Worm (Caenorhabditis elegans): ENCODE results near the gene C02F5.10.

The C02F5.10 gene

ce11 chrIII:8283525-8283924 lies 34.2 kb upstream of the C02F5.10 start:
- TF ChIP-seq egl-27 (tag; optimal IDR thresholded peaks at IDR 0.05) (no peak), unc-39 (tag; optimal IDR thresholded peaks at IDR 0.05) (no peak), nhr-43 (tag; optimal IDR thresholded peaks at IDR 0.05; ENCODE audit: poor library complexity, severe bottlenecking) (no peak), fkh-10 (GFP tag; optimal IDR thresholded peaks at IDR 0.05) (no peak), nhr-77 (tag; optimal IDR thresholded peaks at IDR 0.05) (no peak), snpc-4 (tag; optimal IDR thresholded peaks at IDR 0.05) (no peak), nhr-67 (tag; optimal IDR thresholded peaks at IDR 0.05) (no peak), skn-1 (tag; optimal IDR thresholded peaks at IDR 0.05) (no peak), tbx-2 (tag; optimal IDR thresholded peaks at IDR 0.05) (no peak), nhr-23 (tag; optimal IDR thresholded peaks at IDR 0.05) (no peak)

ce11 chrIII:8281310-8281709 lies 32.0 kb upstream of the C02F5.10 start:
- TF ChIP-seq nfya-1 (tag; optimal IDR thresholded peaks at IDR 0.05; ENCODE audit: insufficient read depth) (no peak), pha-4 (tag; optimal IDR thresholded peaks at IDR 0.05) (no peak), lin-15B (tag; optimal IDR thresholded peaks at IDR 0.05) (no peak), fos-1 (tag; optimal IDR thresholded peaks at IDR 0.05) (no peak), nhr-67 (tag; optimal IDR thresholded peaks at IDR 0.05) (no peak)

- no peak for TF ChIP-seq unc-39 (tag; optimal IDR thresholded peaks at IDR 0.05)
- no peak for TF ChIP-seq lsy-12 (tag; optimal IDR thresholded peaks at IDR 0.05)
- no peak for TF ChIP-seq fkh-10 (GFP tag; optimal IDR thresholded peaks at IDR 0.05)
- TF ChIP-seq R02D3.7 (tag; optimal IDR thresholded peaks at IDR 0.05): no peak
- no peak for TF ChIP-seq ZK546.5 (tag; optimal IDR thresholded peaks at IDR 0.05)
- TF ChIP-seq fkh-2 (tag; optimal IDR thresholded peaks at IDR 0.05): no peak
- no peak for TF ChIP-seq nhr-28 (tag; optimal IDR thresholded peaks at IDR 0.05)
- TF ChIP-seq mml-1 (tag; optimal IDR thresholded peaks at IDR 0.05): no peak
- no peak for TF ChIP-seq ztf-4 (tag; optimal IDR thresholded peaks at IDR 0.05)
- no peak for TF ChIP-seq nhr-23 (tag; optimal IDR thresholded peaks at IDR 0.05)
- TF ChIP-seq tbx-2 (tag; optimal IDR thresholded peaks at IDR 0.05): no peak
These were observed 31.1 kb upstream of the C02F5.10 start for ce11 chrIII:8280352-8280751.

DNA sequence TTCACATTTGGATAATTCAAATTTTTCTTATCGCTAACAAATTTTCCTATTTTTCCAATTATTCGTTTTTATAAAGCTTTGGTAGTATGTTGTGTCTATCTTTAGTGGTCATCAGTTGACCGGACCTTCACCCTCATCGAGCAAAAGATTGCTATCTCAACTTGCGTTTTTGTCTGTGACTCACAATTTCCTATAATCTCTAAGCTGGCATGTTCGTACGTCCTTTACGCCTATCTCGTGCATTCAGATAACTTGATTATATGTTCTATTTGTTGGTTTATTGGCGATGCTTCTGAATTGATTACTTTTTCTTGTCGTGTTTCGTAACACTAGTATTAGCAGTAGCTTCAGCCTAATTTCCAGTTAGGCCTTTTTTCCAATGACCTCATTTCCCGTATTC lies 30.3 kb upstream of the C02F5.10 start:
- TF ChIP-seq elt-3 (tag; optimal IDR thresholded peaks at IDR 0.05): no peak
- no peak for TF ChIP-seq nhr-28 (tag; optimal IDR thresholded peaks at IDR 0.05)
- no peak for TF ChIP-seq unc-62 (GFP tag; optimal IDR thresholded peaks at IDR 0.05)
- TF ChIP-seq tbx-2 (tag; optimal IDR thresholded peaks at IDR 0.05): no peak
- TF ChIP-seq ceh-9 (tag; optimal IDR thresholded peaks at IDR 0.05): no peak
- peak; percentile 20 for TF ChIP-seq elt-1 (tag; optimal IDR thresholded peaks at IDR 0.05)

- TF ChIP-seq nfya-1 (tag; optimal IDR thresholded peaks at IDR 0.05; ENCODE audit: insufficient read depth) (no peak), R02D3.7 (tag; optimal IDR thresholded peaks at IDR 0.05) (no peak), ztf-11 (tag; optimal IDR thresholded peaks at IDR 0.05) (no peak), nhr-43 (tag; optimal IDR thresholded peaks at IDR 0.05; ENCODE audit: poor library complexity, severe bottlenecking) (no peak), hmg-11 (tag; optimal IDR thresholded peaks at IDR 0.05) (no peak), mdl-1 (tag; optimal IDR thresholded peaks at IDR 0.05) (no peak), sea-2 (GFP tag; optimal IDR thresholded peaks at IDR 0.05) (no peak), ceh-82 (tag; optimal IDR thresholded peaks at IDR 0.05) (no peak), pqm-1 (tag; optimal IDR thresholded peaks at IDR 0.05) (no peak), nhr-23 (tag; optimal IDR thresholded peaks at IDR 0.05) (no peak), nhr-237 (tag; optimal IDR thresholded peaks at IDR 0.05) (no peak), tbx-2 (tag; optimal IDR thresholded peaks at IDR 0.05) (no peak), unc-39 (tag; optimal IDR thresholded peaks at IDR 0.05) (no peak), ceh-28 (tag; optimal IDR thresholded peaks at IDR 0.05) (no peak), snpc-4 (tag; optimal IDR thresholded peaks at IDR 0.05) (no peak), nhr-28 (tag; optimal IDR thresholded peaks at IDR 0.05) (no peak), mml-1 (tag; optimal IDR thresholded peaks at IDR 0.05) (no peak)
These were observed 29.5 kb upstream of the C02F5.10 start, which contains the start of gene mig-10 for ce11 chrIII:8278801-8279200. Gene mig-10, plus strand, starts transcription at chrIII:8279101.

- TF ChIP-seq elt-1 (tag; optimal IDR thresholded peaks at IDR 0.05) (no peak), daf-12 (tag; optimal IDR thresholded peaks at IDR 0.05) (no peak), elt-2 (tag; optimal IDR thresholded peaks at IDR 0.05) (peak; percentile 6), ztf-4 (tag; optimal IDR thresholded peaks at IDR 0.05) (no peak), sea-2 (GFP tag; optimal IDR thresholded peaks at IDR 0.05) (no peak)
These were observed 26.6 kb upstream of the C02F5.10 start, which contains the start of gene clec-160 for ce11 chrIII:8275871-8276270. Gene clec-160, minus strand, starts transcription at chrIII:8275971.

Measured in whole organism, L3 larva.